Worm (Caenorhabditis elegans) whole organism, L4/young adult: ENCODE measurements around the gene Y39A1A.22.

Experiments used
- W03F9.2 ChIP-seq: fragments of 150-350 bp; optimal IDR thresholded peaks from 2 replicates; lab custom pipeline; 2014; ENCODE audit warnings: missing biosample characterization, missing genetic modification characterization
- dao-5 ChIP-seq: sonication (generic microtip); optimal IDR thresholded peaks from 2 replicates; lab custom pipeline; 2016; ENCODE audit warnings: missing genotype, missing genetic modification characterization, moderate library complexity, missing compliant biosample characterization

DNA sequence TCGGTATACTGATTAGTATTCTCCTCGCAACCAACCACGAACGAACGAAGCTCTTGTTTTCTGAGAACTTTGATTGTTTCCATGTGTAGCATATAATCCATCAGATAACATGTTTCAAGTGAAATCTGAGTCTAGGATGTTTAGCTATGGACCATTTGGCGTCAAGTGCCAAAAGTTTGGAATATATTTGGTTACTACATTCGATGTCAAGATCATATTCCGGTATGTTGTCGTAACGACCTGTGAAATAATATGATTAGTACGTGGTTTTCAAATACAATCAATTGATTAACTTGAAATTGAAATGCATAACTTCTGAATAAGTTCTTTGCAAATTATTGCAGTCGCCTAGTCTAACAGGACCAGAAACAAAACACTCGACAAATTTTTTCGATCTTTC, 15.8 kb downstream of the Y39A1A.22 start, which contains the start of gene Y39A1A.17:
- no peak for TF ChIP-seq W03F9.2 (tag; lab: Kevin White, UChicago)
- TF ChIP-seq dao-5 (tag; lab: Kevin White, UChicago) = no peak
